Worm (Caenorhabditis elegans) whole organism, L2 larva: ENCODE measurements around the gene oac-1.

ENCODE experiments used
- ZK546.5 ChIP-seq: sonication (generic microtip); optimal IDR thresholded peaks from 2 replicates; lab custom pipeline; 2017; ENCODE audit warnings: missing biosample characterization, missing genetic modification characterization
- blmp-1 ChIP-seq: sonication (generic microtip); optimal IDR thresholded peaks from 2 replicates; lab custom pipeline; 2017; ENCODE audit warnings: missing genetic modification characterization, mild to moderate bottlenecking, missing compliant biosample characterization, antibody characterized with exemption, moderate library complexity; ENCODE audit not compliant: insufficient read depth
- ceh-82 ChIP-seq: fragments of 150-350 bp; optimal IDR thresholded peaks from 2 replicates; lab custom pipeline; 2014; ENCODE audit warnings: missing biosample characterization, missing genetic modification characterization
- mab-5 ChIP-seq: fragments of 150-350 bp; optimal IDR thresholded peaks from 2 replicates; lab custom pipeline; 2014; ENCODE audit warnings: missing biosample characterization, missing genetic modification characterization
- nhr-77 ChIP-seq: fragments of 150-350 bp; optimal IDR thresholded peaks from 2 replicates; lab custom pipeline; 2014; ENCODE audit warnings: missing biosample characterization, missing genetic modification characterization
- skn-1 ChIP-seq: sonication (generic microtip); optimal IDR thresholded peaks from 2 replicates; lab custom pipeline; 2017; ENCODE audit warnings: missing biosample characterization, missing genetic modification characterization
- ztf-4 ChIP-seq: fragments of 150-350 bp; optimal IDR thresholded peaks from 2 replicates; lab custom pipeline; 2014; ENCODE audit warnings: missing biosample characterization, missing genetic modification characterization

- no peak for TF ChIP-seq mab-5 (tag; lab: Kevin White, UChicago)
- TF ChIP-seq blmp-1: no peak
- no peak for TF ChIP-seq ztf-4
- no peak for TF ChIP-seq skn-1 (tag; lab: Kevin White, UChicago)
- no peak for TF ChIP-seq ZK546.5 (tag; lab: Kevin White, UChicago)
- no peak for TF ChIP-seq ceh-82 (tag; lab: Kevin White, UChicago)
- TF ChIP-seq nhr-77 (tag; lab: Kevin White, UChicago): no peak
Observed at ce11 chrV:19512260-19512947, 43.4 kb downstream of the oac-1 start, which contains the start of gene Y43F8B.19.
